Fruit fly (Drosophila melanogaster): ENCODE results near the gene lab.

Gene lab

DNA sequence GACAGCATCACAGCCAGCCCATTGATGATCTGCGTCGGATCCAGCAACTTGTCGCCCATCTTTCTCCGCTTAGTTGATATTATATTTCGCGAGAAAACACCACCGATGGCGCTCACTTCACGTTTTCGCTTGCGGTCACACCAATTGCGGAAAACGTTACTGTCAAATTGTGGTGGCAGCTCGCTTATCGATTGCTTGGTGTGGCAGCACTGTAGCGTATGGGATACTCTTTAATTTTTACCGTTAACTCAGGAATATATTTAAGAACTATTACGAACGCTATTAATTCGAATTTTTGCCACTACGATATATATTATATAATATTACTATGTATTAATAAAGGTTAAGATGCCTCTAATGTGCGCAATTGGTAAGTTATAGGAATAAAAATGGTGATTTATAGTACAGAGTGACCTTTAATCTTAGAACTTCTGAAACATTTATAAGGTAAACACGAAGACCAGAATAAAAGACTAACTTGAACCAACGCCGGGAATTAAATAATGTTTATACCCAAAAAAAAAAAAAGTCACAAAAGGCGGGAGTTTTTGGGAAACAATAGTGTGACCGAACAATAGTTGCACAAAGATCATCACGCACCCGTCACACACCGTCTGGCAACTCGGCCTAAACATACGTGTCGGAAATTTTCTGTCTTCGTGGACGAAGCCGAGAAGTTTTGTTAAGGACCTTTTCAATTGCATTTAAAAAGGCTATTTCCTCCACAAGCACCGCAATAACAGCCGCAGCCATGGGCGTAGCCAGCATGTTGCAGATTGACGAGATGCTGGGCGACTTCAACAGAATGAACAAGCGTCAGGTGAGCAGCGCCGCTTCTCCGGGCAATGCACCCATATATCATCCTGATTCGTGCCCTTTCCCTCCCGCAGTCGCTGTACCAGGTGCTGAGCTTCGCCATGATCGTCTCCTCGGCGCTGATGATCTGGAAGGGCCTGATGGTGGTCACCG lies 20.8 kb downstream of the lab start, which contains the start of the genes CG1307 and twr (continued):
- no peak for TF ChIP-seq OdsH (GFP tag; optimal IDR thresholded peaks at IDR 0.05)
- no peak for TF ChIP-seq Gug (GFP tag; IDR thresholded peaks at IDR 0.05)
- no peak for TF ChIP-seq net (GFP tag; optimal IDR thresholded peaks at IDR 0.05)
- no peak for TF ChIP-seq CG10669 (GFP tag; optimal IDR thresholded peaks at IDR 0.05)
- no peak for TF ChIP-seq CG4318 (GFP tag; optimal IDR thresholded peaks at IDR 0.05)
- no peak for TF ChIP-seq Hr38 (GFP tag; optimal IDR thresholded peaks at IDR 0.05)
- no peak for TF ChIP-seq CG10631 (GFP tag; optimal IDR thresholded peaks at IDR 0.05)

dm6 chr3R:6646740-6647139 lies 31.6 kb downstream of the lab start, which contains the start of gene Taf1:
TSS of gene Taf1 (plus strand) at chr3R:6646889.
- TF ChIP-seq Hr4 (GFP tag; optimal IDR thresholded peaks at IDR 0.05): no peak
- no peak for TF ChIP-seq esn (GFP tag; optimal IDR thresholded peaks at IDR 0.05)
- no peak for TF ChIP-seq CG6276 (GFP tag; optimal IDR thresholded peaks at IDR 0.05)
- TF ChIP-seq Sox15 (GFP tag; optimal IDR thresholded peaks at IDR 0.05): no peak
- TF ChIP-seq pdm3 (GFP tag; optimal IDR thresholded peaks at IDR 0.05): no peak
- TF ChIP-seq CG6792 (GFP tag; optimal IDR thresholded peaks at IDR 0.05): no peak
- no peak for TF ChIP-seq CG3919 (GFP tag; optimal IDR thresholded peaks at IDR 0.05)
- no peak for TF ChIP-seq svp (GFP tag)
- no peak for TF ChIP-seq CG11762 (GFP tag; optimal IDR thresholded peaks at IDR 0.05; ENCODE audit: insufficient read depth)
- no peak for TF ChIP-seq CG6163 (GFP tag; IDR thresholded peaks at IDR 0.05)
- no peak for TF ChIP-seq CG10631 (GFP tag; optimal IDR thresholded peaks at IDR 0.05)
- no peak for TF ChIP-seq ss (GFP tag; optimal IDR thresholded peaks at IDR 0.05)
- no peak for TF ChIP-seq lz (GFP tag; optimal IDR thresholded peaks at IDR 0.05)
- TF ChIP-seq CG9139 (GFP tag; optimal IDR thresholded peaks at IDR 0.05): no peak
- TF ChIP-seq eg (GFP tag; IDR thresholded peaks at IDR 0.05): no peak
- TF ChIP-seq dsx (GFP tag; optimal IDR thresholded peaks at IDR 0.05; ENCODE audit: poor library complexity, severe bottlenecking): no peak
- TF ChIP-seq Eip78C (GFP tag): no peak

- TF ChIP-seq Eip75B (GFP tag; optimal IDR thresholded peaks at IDR 0.05) (no peak), CG3919 (GFP tag; optimal IDR thresholded peaks at IDR 0.05) (no peak), CG3032 (tag; optimal IDR thresholded peaks at IDR 0.05) (no peak), achi (GFP tag; optimal IDR thresholded peaks at IDR 0.05) (no peak), CG6792 (GFP tag; optimal IDR thresholded peaks at IDR 0.05) (no peak), fd59A (GFP tag; optimal IDR thresholded peaks at IDR 0.05) (no peak), dac (GFP tag; optimal IDR thresholded peaks at IDR 0.05) (no peak), dsx (GFP tag; optimal IDR thresholded peaks at IDR 0.05; ENCODE audit: poor library complexity, severe bottlenecking) (no peak), acj6 (GFP tag; optimal IDR thresholded peaks at IDR 0.05) (no peak), pdm3 (GFP tag; optimal IDR thresholded peaks at IDR 0.05) (no peak), vri (GFP tag; optimal IDR thresholded peaks at IDR 0.05) (no peak), lz (GFP tag; optimal IDR thresholded peaks at IDR 0.05) (no peak)
Measured at dm6 chr3R:6644334-6644733, 34.1 kb downstream of the lab start, which contains the start of gene Ass. TSS of gene Ass (minus strand) at chr3R:6644434.

DNA sequence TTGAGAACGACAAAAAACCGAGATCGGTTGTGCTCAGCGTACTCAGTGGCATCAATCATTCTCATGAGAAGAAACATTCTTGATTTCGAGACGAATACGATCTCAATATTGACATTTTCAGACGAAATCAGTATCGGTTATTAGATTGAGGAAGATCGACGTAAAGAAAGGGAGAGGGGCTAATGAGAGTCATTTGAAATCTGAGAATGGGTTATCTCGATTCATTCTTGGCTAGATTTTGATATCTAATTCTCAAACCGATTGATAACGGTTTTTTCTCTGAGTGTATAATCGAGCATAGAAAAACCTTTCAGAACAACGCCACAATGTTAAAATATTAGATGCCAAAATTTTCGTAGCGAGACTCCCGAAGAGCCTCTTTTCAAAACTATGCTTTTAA lies 37.5 kb downstream of the lab start, which contains the start of gene CG31286:
Gene CG31286, plus strand, starts transcription at position 301 of the 400 bp plus-strand sequence.
- TF ChIP-seq CG6808 (GFP tag; optimal IDR thresholded peaks at IDR 0.05): no peak
- TF ChIP-seq CG8119 (GFP tag; IDR thresholded peaks at IDR 0.05): no peak
- TF ChIP-seq dac (GFP tag; optimal IDR thresholded peaks at IDR 0.05): no peak
- no peak for TF ChIP-seq CG11294 (GFP tag; IDR thresholded peaks at IDR 0.05)
- no peak for TF ChIP-seq pdm3 (GFP tag; optimal IDR thresholded peaks at IDR 0.05)
- TF ChIP-seq Sox14 (GFP tag; optimal IDR thresholded peaks at IDR 0.05): no peak
- no peak for TF ChIP-seq CG32006 (GFP tag; optimal IDR thresholded peaks at IDR 0.05)
- no peak for TF ChIP-seq lz (GFP tag; optimal IDR thresholded peaks at IDR 0.05)
- TF ChIP-seq Smox (GFP tag; optimal IDR thresholded peaks at IDR 0.05): no peak
- TF ChIP-seq CG34406 (GFP tag; optimal IDR thresholded peaks at IDR 0.05): no peak
- TF ChIP-seq CG11762 (GFP tag; optimal IDR thresholded peaks at IDR 0.05; ENCODE audit: insufficient read depth): no peak
- TF ChIP-seq CG11902 (GFP tag; optimal IDR thresholded peaks at IDR 0.05): no peak
- no peak for TF ChIP-seq CG6163 (GFP tag; IDR thresholded peaks at IDR 0.05)
- TF ChIP-seq CG6792 (GFP tag; optimal IDR thresholded peaks at IDR 0.05): no peak
- TF ChIP-seq acj6 (GFP tag; optimal IDR thresholded peaks at IDR 0.05): no peak
- no peak for TF ChIP-seq salr (GFP tag; optimal IDR thresholded peaks at IDR 0.05)
- no peak for TF ChIP-seq CG15336 (GFP tag; IDR thresholded peaks at IDR 0.05)
